Fruit fly (Drosophila melanogaster) whole organism, embryonic: Measurements from ENCODE around the gene mei-P26.

Source experiments
- Atf6 ChIP-seq: fragments of 200-800 bp; sonication (Bioruptor generic); IDR thresholded peaks from 2 replicates; pipeline ENCODE4 v1.3.6; 2022; ENCODE audit warnings: missing biosample characterization, missing genetic modification characterization
- B-H2 ChIP-seq: fragments of 200-800 bp; sonication (Bioruptor generic); optimal IDR thresholded peaks from 2 replicates; lab custom pipeline; 2018; ENCODE audit warnings: missing biosample characterization, mild to moderate bottlenecking, missing genetic modification characterization
- BEAF-32 ChIP-seq: fragments of 200-800 bp; sonication (Bioruptor generic); optimal IDR thresholded peaks from 3 replicates; lab custom pipeline; 2017; ENCODE audit warnings: missing biosample characterization, missing genetic modification characterization, mild to moderate bottlenecking, moderate library complexity, missing genetic modification reagents
- CG10321 ChIP-seq: fragments of 200-800 bp; sonication (Bioruptor generic); IDR thresholded peaks from 2 replicates; pipeline ENCODE4 v1.3.6; 2022; ENCODE audit warnings: missing biosample characterization, missing genetic modification characterization
- CG12391 ChIP-seq: fragments of 200-800 bp; sonication (Bioruptor generic); optimal IDR thresholded peaks from 3 replicates; lab custom pipeline; 2018; ENCODE audit warnings: missing biosample characterization, mild to moderate bottlenecking, missing genetic modification characterization, moderate library complexity
- CG15073 ChIP-seq: fragments of 200-800 bp; sonication (Bioruptor generic); optimal IDR thresholded peaks from 2 replicates; lab custom pipeline; 2016; ENCODE audit warnings: missing biosample characterization, missing genetic modification characterization
- CG15479 ChIP-seq: fragments of 200-800 bp; sonication (Bioruptor generic); optimal IDR thresholded peaks from 3 replicates; lab custom pipeline; 2019; ENCODE audit warnings: missing biosample characterization, mild to moderate bottlenecking, missing genetic modification characterization, moderate library complexity
- CG15696 ChIP-seq: fragments of 200-800 bp; sonication (Bioruptor generic); optimal IDR thresholded peaks from 2 replicates; lab custom pipeline; 2019; ENCODE audit warnings: missing biosample characterization, mild to moderate bottlenecking, missing genetic modification characterization, moderate library complexity
- CG1602 ChIP-seq: fragments of 200-800 bp; sonication (Bioruptor generic); optimal IDR thresholded peaks from 3 replicates; lab custom pipeline; 2016; ENCODE audit warnings: missing biosample characterization, missing genetic modification characterization
- CG16779 ChIP-seq: fragments of 200-800 bp; sonication (Bioruptor generic); IDR thresholded peaks from 2 replicates; pipeline ENCODE4 v1.3.6; 2022; ENCODE audit warnings: missing biosample characterization, missing genetic modification characterization
- CG17568 ChIP-seq: fragments of 200-800 bp; sonication (Bioruptor generic); optimal IDR thresholded peaks from 2 replicates; lab custom pipeline; 2018; ENCODE audit warnings: missing biosample characterization, mild to moderate bottlenecking, missing genetic modification characterization, moderate library complexity
- CG1832 ChIP-seq: fragments of 200-800 bp; sonication (Bioruptor generic); optimal IDR thresholded peaks from 2 replicates; lab custom pipeline; 2017; ENCODE audit warnings: missing biosample characterization, mild to moderate bottlenecking, missing genetic modification characterization, inconsistent platforms
- CG2116 ChIP-seq: fragments of 200-800 bp; sonication (Bioruptor generic); optimal IDR thresholded peaks from 3 replicates; lab custom pipeline; 2018; ENCODE audit warnings: missing biosample characterization, mild to moderate bottlenecking, missing genetic modification characterization
- CG2712 ChIP-seq: fragments of 200-800 bp; optimal IDR thresholded peaks from 3 replicates; lab custom pipeline; 2019; ENCODE audit warnings: missing biosample characterization, mild to moderate bottlenecking, missing genetic modification characterization, moderate library complexity
- CG32767 ChIP-seq: fragments of 200-800 bp; sonication (Bioruptor generic); IDR thresholded peaks from 2 replicates; pipeline ENCODE4 v1.3.6; 2022; ENCODE audit warnings: missing biosample characterization, missing genetic modification characterization
- CG33213 ChIP-seq: fragments of 200-800 bp; sonication (Bioruptor generic); optimal IDR thresholded peaks from 3 replicates; lab custom pipeline; 2016; ENCODE audit warnings: missing biosample characterization, missing genetic modification characterization
- CG3407 ChIP-seq: fragments of 200-800 bp; sonication (Bioruptor generic); optimal IDR thresholded peaks from 2 replicates; lab custom pipeline; 2018; ENCODE audit warnings: missing biosample characterization, mild to moderate bottlenecking, missing genetic modification characterization
- CG5180 ChIP-seq: fragments of 200-800 bp; sonication (Bioruptor generic); optimal IDR thresholded peaks from 3 replicates; lab custom pipeline; 2017; ENCODE audit warnings: missing biosample characterization, missing genetic modification characterization, mild to moderate bottlenecking, moderate library complexity, missing genetic modification reagents
- CG7839 ChIP-seq: fragments of 200-800 bp; sonication (Bioruptor generic); optimal IDR thresholded peaks from 3 replicates; lab custom pipeline; 2018; ENCODE audit warnings: missing biosample characterization, mild to moderate bottlenecking, missing genetic modification characterization, moderate library complexity
- CG8478 ChIP-seq: fragments of >200 bp; optimal IDR thresholded peaks from 2 replicates; lab custom pipeline; 2018
- CTCF ChIP-seq: fragments of 200-800 bp; sonication (Bioruptor generic); optimal IDR thresholded peaks from 2 replicates; lab custom pipeline; 2017; ENCODE audit warnings: missing biosample characterization, mild to moderate bottlenecking, missing genetic modification characterization, moderate library complexity
- E2f2 ChIP-seq: fragments of 200-800 bp; sonication (Bioruptor generic); IDR thresholded peaks from 2 replicates; pipeline ENCODE4 v1.3.6; 2022; ENCODE audit warnings: missing biosample characterization, missing genetic modification characterization
- Ets97D ChIP-seq: fragments of 200-800 bp; sonication (Bioruptor generic); optimal IDR thresholded peaks from 3 replicates; lab custom pipeline; 2016; ENCODE audit warnings: missing biosample characterization, missing genetic modification characterization
- HLH4C ChIP-seq: fragments of 200-800 bp; sonication (Bioruptor generic); IDR thresholded peaks from 3 replicates; pipeline ENCODE4 v1.3.6; 2022; ENCODE audit warnings: missing biosample characterization, missing genetic modification characterization; ENCODE audit not compliant: partially characterized antibody
- Mrtf ChIP-seq: fragments of 200-800 bp; sonication (Bioruptor generic); IDR thresholded peaks from 3 replicates; pipeline ENCODE4 v1.3.6; 2022; ENCODE audit warnings: missing biosample characterization, missing genetic modification characterization
- NFAT ChIP-seq: fragments of 200-800 bp; sonication (Bioruptor generic); IDR thresholded peaks from 2 replicates; pipeline ENCODE4 v1.3.6; 2022; ENCODE audit warnings: missing biosample characterization, missing genetic modification characterization
- Oli ChIP-seq: fragments of 200-800 bp; sonication (Bioruptor generic); optimal IDR thresholded peaks from 2 replicates; lab custom pipeline; 2018; ENCODE audit warnings: missing biosample characterization, mild to moderate bottlenecking, missing genetic modification characterization, moderate library complexity
- Scr ChIP-seq: fragments of 200-800 bp; sonication (Bioruptor generic); IDR thresholded peaks from 2 replicates; pipeline ENCODE4 v1.3.6; 2022; ENCODE audit warnings: missing biosample characterization, missing genetic modification characterization; ENCODE audit not compliant: partially characterized antibody
- Sry-δ ChIP-seq: fragments of 200-800 bp; sonication (Bioruptor generic); optimal IDR thresholded peaks from 2 replicates; lab custom pipeline; 2016; ENCODE audit warnings: missing biosample characterization, missing genetic modification characterization
- Xbp1 ChIP-seq: fragments of 200-800 bp; sonication (Bioruptor generic); optimal IDR thresholded peaks from 3 replicates; lab custom pipeline; 2016; ENCODE audit warnings: missing biosample characterization, mild to moderate bottlenecking, missing genetic modification characterization
- abd-A ChIP-seq: fragments of 200-800 bp; sonication (Bioruptor generic); optimal IDR thresholded peaks from 3 replicates; lab custom pipeline; 2019; ENCODE audit warnings: missing biosample characterization, mild to moderate bottlenecking, missing genetic modification characterization, moderate library complexity
- aop ChIP-seq: fragments of 200-800 bp; sonication (Bioruptor generic); IDR thresholded peaks from 2 replicates; pipeline ENCODE4 v1.3.6; 2022; ENCODE audit warnings: missing biosample characterization, missing genetic modification characterization
- chm ChIP-seq: fragments of 200-800 bp; sonication (Bioruptor generic); IDR thresholded peaks from 2 replicates; pipeline ENCODE4 v1.3.6; 2022; ENCODE audit warnings: missing biosample characterization, missing genetic modification characterization
- cwo ChIP-seq: fragments of 200-800 bp; sonication (Bioruptor generic); optimal IDR thresholded peaks from 3 replicates; lab custom pipeline; 2017; ENCODE audit warnings: missing biosample characterization, missing genetic modification characterization, mild to moderate bottlenecking, moderate library complexity, missing genetic modification reagents
- dimm ChIP-seq: fragments of 200-800 bp; sonication (Bioruptor generic); IDR thresholded peaks from 2 replicates; pipeline ENCODE4 v1.3.6; 2022; ENCODE audit warnings: missing biosample characterization, missing genetic modification characterization
- esg ChIP-seq: fragments of 200-800 bp; sonication (Bioruptor generic); conservative IDR thresholded peaks from 2 replicates; pipeline ENCODE4 v1.3.6; 2022; ENCODE audit warnings: missing biosample characterization, missing genetic modification characterization
- gsb-n ChIP-seq: fragments of 200-800 bp; sonication (Bioruptor generic); optimal IDR thresholded peaks from 3 replicates; lab custom pipeline; 2018; ENCODE audit warnings: missing biosample characterization, mild to moderate bottlenecking, missing genetic modification characterization
- h ChIP-seq: fragments of >200 bp; optimal IDR thresholded peaks from 2 replicates; lab custom pipeline; 2017
- lab ChIP-seq: fragments of 200-800 bp; sonication (Bioruptor generic); optimal IDR thresholded peaks from 3 replicates; lab custom pipeline; 2017; ENCODE audit warnings: missing biosample characterization, missing genetic modification characterization, mild to moderate bottlenecking, moderate library complexity, missing genetic modification reagents
- oc ChIP-seq: fragments of 200-800 bp; sonication (Bioruptor generic); optimal IDR thresholded peaks from 2 replicates; lab custom pipeline; 2018; ENCODE audit warnings: missing biosample characterization, mild to moderate bottlenecking, missing genetic modification characterization, moderate library complexity
- org-1 ChIP-seq: fragments of 200-800 bp; sonication (Bioruptor generic); optimal IDR thresholded peaks from 2 replicates; lab custom pipeline; 2017; ENCODE audit warnings: missing biosample characterization, missing genetic modification characterization
- pan ChIP-seq, 4 experiments: fragments of >200 bp in 3 of 4; fragments of 200-800 bp in 1 of 4; sonication (Bioruptor generic) in 1 of 4; optimal IDR thresholded peaks in 3 of 4; IDR thresholded peaks in 1 of 4; 2 replicates each; pipeline versions ENCODE4 v1.3.6 to Lab custom; 2017 to 2022; ENCODE audit warnings: missing biosample characterization in 2 of 4, missing genetic modification characterization in 2 of 4, mixed read lengths in 1 of 4
- peb ChIP-seq: fragments of 200-800 bp; sonication (Bioruptor generic); IDR thresholded peaks from 2 replicates; pipeline ENCODE4 v1.3.6; 2022; ENCODE audit warnings: missing biosample characterization, missing genetic modification characterization
- pros ChIP-seq: fragments of 200-800 bp; sonication (Bioruptor generic); optimal IDR thresholded peaks from 3 replicates; lab custom pipeline; 2019; ENCODE audit warnings: missing biosample characterization, mild to moderate bottlenecking, missing genetic modification characterization, moderate library complexity
- row ChIP-seq: fragments of 200-800 bp; sonication (Bioruptor generic); IDR thresholded peaks from 3 replicates; pipeline ENCODE4 v1.3.6; 2022; ENCODE audit warnings: missing biosample characterization, missing genetic modification characterization
- sens ChIP-seq: fragments of 200-800 bp; sonication (Bioruptor generic); peaks from one replicate; lab custom pipeline; 2016; ENCODE audit warnings: missing biosample characterization, missing genetic modification characterization
- so ChIP-seq: fragments of 200-800 bp; sonication (Bioruptor generic); IDR thresholded peaks from 3 replicates; pipeline ENCODE4 v1.3.6; 2022; ENCODE audit warnings: missing biosample characterization, missing genetic modification characterization
- sqz ChIP-seq: fragments of 200-800 bp; sonication (Bioruptor generic); optimal IDR thresholded peaks from 3 replicates; lab custom pipeline; 2018; ENCODE audit warnings: missing biosample characterization, mild to moderate bottlenecking, missing genetic modification characterization
- toy ChIP-seq: fragments of 200-800 bp; sonication (Bioruptor generic); IDR thresholded peaks from 2 replicates; pipeline ENCODE4 v1.3.6; 2022; ENCODE audit warnings: missing biosample characterization, missing genetic modification characterization
- twi ChIP-seq: fragments of 200-800 bp; optimal IDR thresholded peaks from 2 replicates; lab custom pipeline; 2019; ENCODE audit warnings: missing biosample characterization, mild to moderate bottlenecking, missing genetic modification characterization, moderate library complexity
- tx ChIP-seq: fragments of 200-800 bp; sonication (Bioruptor generic); optimal IDR thresholded peaks from 2 replicates; lab custom pipeline; 2016; ENCODE audit warnings: missing biosample characterization, missing genetic modification characterization
- zfh2 ChIP-seq: fragments of 200-800 bp; sonication (Bioruptor generic); optimal IDR thresholded peaks from 2 replicates; lab custom pipeline; 2016; ENCODE audit warnings: missing biosample characterization, missing genetic modification characterization

The mei-P26 gene

dm6 chrX:9127264-9128011 is 35.6 kb upstream of the mei-P26 start (continued):
- TF ChIP-seq pan (optimal IDR thresholded peaks at IDR 0.05; lab: Kevin White, UChicago) (no peak), pan (GFP tag; optimal IDR thresholded peaks at IDR 0.05 in 1 of 2, IDR thresholded peaks at IDR 0.05 in 1 of 2) (peak in 1 of 2 experiments; percentile 31), Xbp1 (GFP tag; lab: Kevin White, UChicago) (peak; percentile 2), toy (GFP tag; lab: Robert Waterston, UW) (no peak), CG12391 (tag; lab: Kevin White, UChicago) (peak; percentile 14), CG2712 (tag; lab: Kevin White, UChicago) (peak; percentile 20), CG32767 (no peak), tx (GFP tag; lab: Kevin White, UChicago) (no peak), CG15696 (tag; lab: Kevin White, UChicago) (no peak), abd-A (tag; lab: Kevin White, UChicago) (no peak), org-1 (GFP tag; lab: Kevin White, UChicago) (no peak), aop (GFP tag; lab: Robert Waterston, UW) (no peak), CG3407 (GFP tag; lab: Kevin White, UChicago) (no peak), esg (GFP tag; lab: Robert Waterston, UW) (0 out of 2 replicates have a peak, but pooled peaks have one; percentile 12), CG2116 (no peak), chm (GFP tag; lab: Robert Waterston, UW) (no peak), CG15479 (peak; percentile 67), twi (tag; lab: Kevin White, UChicago) (peak; percentile 33), cwo (GFP tag; lab: Kevin White, UChicago) (no peak), Oli (peak; percentile 33), B-H2 (GFP tag; lab: Kevin White, UChicago) (no peak), Mrtf (GFP tag; lab: Robert Waterston, UW) (no peak), CG1602 (GFP tag; lab: Kevin White, UChicago) (no peak), CG1832 (GFP tag; lab: Kevin White, UChicago) (no peak), h (lab: Kevin White, UChicago) (no peak), CG10321 (no peak), NFAT (GFP tag; lab: Robert Waterston, UW) (no peak), zfh2 (GFP tag; lab: Kevin White, UChicago) (no peak), lab (GFP tag; lab: Kevin White, UChicago) (peak; percentile 47), E2f2 (no peak), CTCF (GFP tag; lab: Kevin White, UChicago) (no peak), HLH4C (no peak), Atf6 (GFP tag; lab: Robert Waterston, UW) (no peak), peb (no peak), Ets97D (GFP tag; lab: Kevin White, UChicago) (no peak), CG7839 (tag; lab: Kevin White, UChicago) (peak; percentile 40)
- TF ChIP-seq, all 482 proteins: peak for 76

DNA sequence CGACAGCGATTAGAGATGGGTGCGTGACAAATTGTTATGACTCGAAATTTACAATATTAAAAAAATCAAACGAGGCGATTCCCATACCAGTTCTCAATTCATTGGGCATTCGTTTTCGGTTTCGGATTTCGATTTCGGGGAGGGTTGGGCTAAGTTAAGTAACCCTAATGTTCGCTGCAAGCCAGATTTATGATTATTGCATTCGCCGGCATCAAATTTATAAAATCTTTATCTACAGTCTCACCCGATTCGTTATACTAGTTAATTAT is 35.1 kb upstream of the mei-P26 start:
- TF ChIP-seq CG15073 (no peak), dimm (no peak), sqz (peak; percentile 13), CG5180 (GFP tag; lab: Kevin White, UChicago) (no peak), gsb-n (tag; lab: Kevin White, UChicago) (peak; percentile 84), BEAF-32 (GFP tag; lab: Kevin White, UChicago) (peak; percentile 47), abd-A (tag; lab: Kevin White, UChicago) (peak; percentile 54), Scr (GFP tag; lab: Robert Waterston, UW) (0 out of 2 replicates have a peak, but pooled peaks have one; percentile 38), row (GFP tag; lab: Robert Waterston, UW) (peak; percentile 38; the same call in 2 of the 3 replicates), CG17568 (GFP tag; lab: Kevin White, UChicago) (no peak), so (GFP tag; lab: Robert Waterston, UW) (no peak), twi (tag; lab: Kevin White, UChicago) (no peak), Sry-δ (GFP tag; lab: Kevin White, UChicago) (peak; percentile 47), CG16779 (no peak), oc (tag; lab: Kevin White, UChicago) (peak; percentile 16), CG33213 (GFP tag; lab: Kevin White, UChicago) (no peak), CG8478 (no peak), pros (peak; percentile 33), sens (GFP tag; lab: Kevin White, UChicago) (peak; percentile 52), cwo (GFP tag; lab: Kevin White, UChicago) (no peak)
